Worm (Caenorhabditis elegans) whole organism, mixed stage, embryonic: ENCODE results near the gene acy-4.

Source experiments
- cnd-1 ChIP-seq: fragments of 200-800 bp; sonication (Bioruptor generic); optimal IDR thresholded peaks from 2 replicates; lab custom pipeline; 2018; ENCODE audit warnings: mild to moderate bottlenecking, missing genetic modification characterization, missing compliant biosample characterization
- flh-1 ChIP-seq: fragments of 200-800 bp; sonication (Bioruptor generic); optimal IDR thresholded peaks from 2 replicates; lab custom pipeline; 2018; ENCODE audit warnings: mild to moderate bottlenecking, missing genetic modification characterization, moderate library complexity, missing compliant biosample characterization
- lsy-2 ChIP-seq: fragments of 150-350 bp; optimal IDR thresholded peaks from 2 replicates; lab custom pipeline; 2014; ENCODE audit warnings: missing biosample characterization, missing genetic modification characterization
- mep-1 ChIP-seq: fragments of 150-350 bp; optimal IDR thresholded peaks from 2 replicates; lab custom pipeline; 2017; ENCODE audit warnings: missing biosample characterization, missing genetic modification reagents, missing genetic modification characterization, inconsistent platforms
- nhr-237 ChIP-seq: fragments of 150-350 bp; optimal IDR thresholded peaks from 2 replicates; lab custom pipeline; 2014; ENCODE audit warnings: missing biosample characterization, missing genetic modification characterization
- nhr-76 ChIP-seq: sonication (generic microtip); optimal IDR thresholded peaks from 2 replicates; lab custom pipeline; 2017; ENCODE audit warnings: missing biosample characterization, missing genetic modification characterization
- pha-4 ChIP-seq: fragments of 150-350 bp; optimal IDR thresholded peaks from 2 replicates; lab custom pipeline; 2018; ENCODE audit warnings: missing biosample characterization, missing genetic modification reagents, missing genetic modification characterization
- sem-2 ChIP-seq: fragments of 200-800 bp; sonication (Bioruptor generic); optimal IDR thresholded peaks from 2 replicates; lab custom pipeline; 2018; ENCODE audit warnings: mild to moderate bottlenecking, missing genetic modification characterization, missing compliant biosample characterization
- snpc-4 ChIP-seq: fragments of 150-350 bp; optimal IDR thresholded peaks from 2 replicates; lab custom pipeline; 2014; ENCODE audit warnings: missing biosample characterization, missing genetic modification characterization
- unc-39 ChIP-seq: fragments of 150-350 bp; optimal IDR thresholded peaks from 2 replicates; lab custom pipeline; 2014; ENCODE audit warnings: missing biosample characterization, missing genetic modification characterization
- unc-62 ChIP-seq: fragments of 150-350 bp; optimal IDR thresholded peaks from 2 replicates; lab custom pipeline; 2014; ENCODE audit warnings: missing biosample characterization, missing genetic modification reagents, missing genetic modification characterization
- ztf-11 ChIP-seq: fragments of 150-350 bp; optimal IDR thresholded peaks from 2 replicates; lab custom pipeline; 2014; ENCODE audit warnings: missing biosample characterization, missing genetic modification characterization

DNA sequence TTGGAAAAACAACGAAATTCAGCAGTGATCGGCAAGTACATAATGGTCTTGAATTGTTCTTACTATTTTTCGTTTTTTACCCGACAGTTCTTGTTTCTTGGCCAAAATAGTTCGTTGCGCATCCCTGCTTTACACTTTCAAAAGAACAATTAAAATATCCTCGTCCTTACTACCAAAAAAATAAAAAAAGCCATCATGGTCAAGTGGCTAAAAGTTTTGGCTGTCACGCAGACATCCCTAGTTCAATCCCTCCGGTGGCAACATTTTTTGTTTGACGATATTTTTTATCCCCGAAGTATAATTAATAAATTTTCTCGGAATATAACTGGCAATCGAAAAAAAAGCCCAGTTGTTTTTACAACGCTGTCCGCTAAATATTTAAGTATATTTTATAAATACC is 38.8 kb downstream of the acy-4 start:
- TF ChIP-seq nhr-237 (tag; lab: Kevin White, UChicago) (no peak), lsy-2 (tag; lab: Kevin White, UChicago) (no peak), pha-4 (tag; lab: Kevin White, UChicago) (no peak), snpc-4 (tag; lab: Kevin White, UChicago) (no peak), cnd-1 (no peak), ztf-11 (tag; lab: Kevin White, UChicago) (no peak), unc-62 (GFP tag; lab: Kevin White, UChicago) (no peak), unc-39 (tag; lab: Kevin White, UChicago) (no peak), nhr-76 (tag; lab: Kevin White, UChicago) (no peak), flh-1 (GFP tag; lab: Kevin White, UChicago) (no peak), mep-1 (tag; lab: Kevin White, UChicago) (no peak), sem-2 (GFP tag; lab: Kevin White, UChicago) (no peak)
